Worm (Caenorhabditis elegans) whole organism, early embryonic: Measurements from ENCODE around the gene W04E12.5.

Source experiments
- B0310.2 ChIP-seq: sonication (generic microtip); optimal IDR thresholded peaks from 2 replicates; lab custom pipeline; 2016; ENCODE audit warnings: mild to moderate bottlenecking, missing genetic modification characterization, missing compliant biosample characterization
- F13C5.2 ChIP-seq: sonication (generic microtip); optimal IDR thresholded peaks from 2 replicates; lab custom pipeline; 2017; ENCODE audit warnings: mild to moderate bottlenecking, missing genetic modification characterization, inconsistent platforms, missing compliant biosample characterization
- aly-1 ChIP-seq: sonication (generic microtip); optimal IDR thresholded peaks from 2 replicates; lab custom pipeline; 2016; ENCODE audit warnings: missing genetic modification characterization, missing compliant biosample characterization
- ama-1 ChIP-seq: fragments of 150-350 bp; optimal IDR thresholded peaks from 2 replicates; lab custom pipeline; 2014
- ceh-13 ChIP-seq: fragments of 200-800 bp; sonication (Bioruptor generic); optimal IDR thresholded peaks from 2 replicates; lab custom pipeline; 2018; ENCODE audit warnings: mild to moderate bottlenecking, missing genetic modification characterization, missing compliant biosample characterization
- ceh-36 ChIP-seq: sonication (generic microtip); optimal IDR thresholded peaks from 2 replicates; lab custom pipeline; 2016; ENCODE audit warnings: missing genetic modification characterization, inconsistent platforms, missing compliant biosample characterization
- ets-7 ChIP-seq: sonication (generic microtip); optimal IDR thresholded peaks from 2 replicates; lab custom pipeline; 2016; ENCODE audit warnings: missing genotype, missing genetic modification characterization, missing compliant biosample characterization
- flt-1 ChIP-seq: fragments of 200-800 bp; sonication (Bioruptor generic); IDR thresholded peaks from 2 replicates; pipeline ENCODE4 v1.3.6; 2022; ENCODE audit warnings: missing genetic modification characterization, missing compliant biosample characterization
- hmbx-1 ChIP-seq: sonication (generic microtip); optimal IDR thresholded peaks from 2 replicates; lab custom pipeline; 2016; ENCODE audit warnings: mild to moderate bottlenecking, missing genetic modification characterization, missing compliant biosample characterization
- hmg-4 ChIP-seq: fragments of 200-800 bp; sonication (Bioruptor generic); optimal IDR thresholded peaks from 2 replicates; lab custom pipeline; 2018; ENCODE audit warnings: mild to moderate bottlenecking, missing genetic modification characterization, missing compliant biosample characterization
- hnd-1 ChIP-seq: sonication (generic microtip); optimal IDR thresholded peaks from 2 replicates; lab custom pipeline; 2016; ENCODE audit warnings: missing genetic modification characterization, missing compliant biosample characterization
- pes-1 ChIP-seq: fragments of 200-800 bp; sonication (Bioruptor generic); IDR thresholded peaks from 2 replicates; pipeline ENCODE4 v1.3.6; 2022; ENCODE audit warnings: missing genetic modification reagents, missing genetic modification characterization, missing compliant biosample characterization
- scrt-1 ChIP-seq: fragments of 200-800 bp; sonication (Bioruptor generic); IDR thresholded peaks from 2 replicates; pipeline ENCODE4 v1.3.6; 2022; ENCODE audit warnings: missing genetic modification characterization, missing compliant biosample characterization
- sea-1 ChIP-seq: fragments of 200-800 bp; sonication (Bioruptor generic); conservative IDR thresholded peaks from 2 replicates; pipeline ENCODE4 v1.3.6; 2022; ENCODE audit warnings: missing genetic modification characterization, missing compliant biosample characterization
- tbx-11 ChIP-seq: fragments of 200-800 bp; sonication (Bioruptor generic); IDR thresholded peaks from 2 replicates; pipeline ENCODE4 v1.3.6; 2022; ENCODE audit warnings: missing genetic modification characterization, missing compliant biosample characterization
- tbx-37 ChIP-seq: fragments of 200-800 bp; sonication (Bioruptor generic); conservative IDR thresholded peaks from 2 replicates; pipeline ENCODE4 v1.3.6; 2022; ENCODE audit warnings: missing genetic modification reagents, missing genetic modification characterization, missing compliant biosample characterization
- tra-4 ChIP-seq: sonication (generic microtip); optimal IDR thresholded peaks from 2 replicates; lab custom pipeline; 2017; ENCODE audit warnings: missing genetic modification characterization, missing compliant biosample characterization

Gene W04E12.5

ce11 chrV:19767719-19768118, 21.8 kb downstream of the W04E12.5 start:
- TF ChIP-seq ceh-13 (GFP tag; lab: Kevin White, UChicago), result no peak
- TF ChIP-seq pes-1 (GFP tag; lab: Robert Waterston, UW), result no peak
- no peak for TF ChIP-seq hmbx-1 (tag; lab: Kevin White, UChicago)
- no peak for TF ChIP-seq flt-1 (GFP tag; lab: Robert Waterston, UW)
- no peak for TF ChIP-seq hnd-1 (tag; lab: Kevin White, UChicago)
- no peak for TF ChIP-seq sea-1 (GFP tag; lab: Robert Waterston, UW)
- no peak for TF ChIP-seq scrt-1 (GFP tag; lab: Robert Waterston, UW)
- no peak for TF ChIP-seq hmg-4 (GFP tag; lab: Kevin White, UChicago)
- TF ChIP-seq ets-7 (tag; lab: Kevin White, UChicago), result no peak
- TF ChIP-seq tbx-37 (GFP tag; lab: Robert Waterston, UW), result no peak
- TF ChIP-seq tra-4 (tag; lab: Kevin White, UChicago), result no peak
- TF ChIP-seq ceh-36 (tag; lab: Kevin White, UChicago), result no peak
- no peak for TF ChIP-seq tbx-11 (GFP tag; lab: Robert Waterston, UW)
- no peak for TF ChIP-seq B0310.2 (tag; lab: Kevin White, UChicago)

- TF ChIP-seq ets-7 (tag; lab: Kevin White, UChicago) (no peak), ceh-36 (tag; lab: Kevin White, UChicago) (no peak), hmbx-1 (tag; lab: Kevin White, UChicago) (no peak), scrt-1 (GFP tag; lab: Robert Waterston, UW) (no peak), hnd-1 (tag; lab: Kevin White, UChicago) (no peak), tbx-37 (GFP tag; lab: Robert Waterston, UW) (no peak), hmg-4 (GFP tag; lab: Kevin White, UChicago) (no peak)
These were observed 25.7 kb downstream of the W04E12.5 start, which contains the start of gene M162.15 for ce11 chrV:19771660-19772059. Gene M162.15, minus strand, starts transcription at chrV:19771760.

ce11 chrV:19777227-19777626, 31.3 kb downstream of the W04E12.5 start, which contains the start of gene fbxa-118:
Gene fbxa-118, minus strand, starts transcription at chrV:19777327.
- TF ChIP-seq hmbx-1 (tag; lab: Kevin White, UChicago) (no peak), flt-1 (GFP tag; lab: Robert Waterston, UW) (no peak), B0310.2 (tag; lab: Kevin White, UChicago) (no peak), F13C5.2 (tag; lab: Kevin White, UChicago) (no peak), tbx-11 (GFP tag; lab: Robert Waterston, UW) (no peak), ceh-36 (tag; lab: Kevin White, UChicago) (no peak), tbx-37 (GFP tag; lab: Robert Waterston, UW) (no peak), sea-1 (GFP tag; lab: Robert Waterston, UW) (no peak), tra-4 (tag; lab: Kevin White, UChicago) (no peak), aly-1 (tag; lab: Kevin White, UChicago) (no peak), pes-1 (GFP tag; lab: Robert Waterston, UW) (no peak), scrt-1 (GFP tag; lab: Robert Waterston, UW) (no peak), hnd-1 (tag; lab: Kevin White, UChicago) (no peak), ets-7 (tag; lab: Kevin White, UChicago) (no peak), ama-1 (lab: Kevin White, UChicago) (no peak), ceh-13 (GFP tag; lab: Kevin White, UChicago) (no peak), hmg-4 (GFP tag; lab: Kevin White, UChicago) (no peak)

ce11 chrV:19778608-19779007, 32.7 kb downstream of the W04E12.5 start, which contains the start of gene fbxa-194:
Gene fbxa-194, minus strand, starts transcription at chrV:19778708.
- TF ChIP-seq sea-1 (GFP tag; lab: Robert Waterston, UW) (no peak), tra-4 (tag; lab: Kevin White, UChicago) (no peak), B0310.2 (tag; lab: Kevin White, UChicago) (no peak), hmg-4 (GFP tag; lab: Kevin White, UChicago) (no peak), ets-7 (tag; lab: Kevin White, UChicago) (no peak), tbx-37 (GFP tag; lab: Robert Waterston, UW) (no peak), pes-1 (GFP tag; lab: Robert Waterston, UW) (no peak), hnd-1 (tag; lab: Kevin White, UChicago) (no peak), ceh-13 (GFP tag; lab: Kevin White, UChicago) (no peak), tbx-11 (GFP tag; lab: Robert Waterston, UW) (no peak), aly-1 (tag; lab: Kevin White, UChicago) (no peak), scrt-1 (GFP tag; lab: Robert Waterston, UW) (no peak), flt-1 (GFP tag; lab: Robert Waterston, UW) (no peak), F13C5.2 (tag; lab: Kevin White, UChicago) (no peak), hmbx-1 (tag; lab: Kevin White, UChicago) (no peak), ama-1 (lab: Kevin White, UChicago) (no peak), ceh-36 (tag; lab: Kevin White, UChicago) (no peak)

ce11 chrV:19779220-19779619, 33.3 kb downstream of the W04E12.5 start:
- TF ChIP-seq hmbx-1 (tag; lab: Kevin White, UChicago) (no peak), pes-1 (GFP tag; lab: Robert Waterston, UW) (no peak), ceh-13 (GFP tag; lab: Kevin White, UChicago) (no peak), hnd-1 (tag; lab: Kevin White, UChicago) (no peak), ama-1 (lab: Kevin White, UChicago) (no peak), scrt-1 (GFP tag; lab: Robert Waterston, UW) (no peak), ets-7 (tag; lab: Kevin White, UChicago) (no peak), aly-1 (tag; lab: Kevin White, UChicago) (no peak), tbx-11 (GFP tag; lab: Robert Waterston, UW) (no peak), tbx-37 (GFP tag; lab: Robert Waterston, UW) (no peak), tra-4 (tag; lab: Kevin White, UChicago) (no peak), B0310.2 (tag; lab: Kevin White, UChicago) (no peak), ceh-36 (tag; lab: Kevin White, UChicago) (no peak), F13C5.2 (tag; lab: Kevin White, UChicago) (no peak), sea-1 (GFP tag; lab: Robert Waterston, UW) (no peak), hmg-4 (GFP tag; lab: Kevin White, UChicago) (no peak), flt-1 (GFP tag; lab: Robert Waterston, UW) (no peak)

ce11 chrV:19783829-19784228, 37.9 kb downstream of the W04E12.5 start, which contains the start of gene srt-45:
Gene srt-45, plus strand, starts transcription at chrV:19784129.
- TF ChIP-seq ama-1 (lab: Kevin White, UChicago), result no peak
- no peak for TF ChIP-seq ceh-13 (GFP tag; lab: Kevin White, UChicago)
- TF ChIP-seq sea-1 (GFP tag; lab: Robert Waterston, UW), result no peak
- no peak for TF ChIP-seq aly-1 (tag; lab: Kevin White, UChicago)
- TF ChIP-seq hnd-1 (tag; lab: Kevin White, UChicago), result no peak
- no peak for TF ChIP-seq hmbx-1 (tag; lab: Kevin White, UChicago)
